Worm (Caenorhabditis elegans): Measurements from ENCODE around the gene clec-165.

The clec-165 gene

DNA sequence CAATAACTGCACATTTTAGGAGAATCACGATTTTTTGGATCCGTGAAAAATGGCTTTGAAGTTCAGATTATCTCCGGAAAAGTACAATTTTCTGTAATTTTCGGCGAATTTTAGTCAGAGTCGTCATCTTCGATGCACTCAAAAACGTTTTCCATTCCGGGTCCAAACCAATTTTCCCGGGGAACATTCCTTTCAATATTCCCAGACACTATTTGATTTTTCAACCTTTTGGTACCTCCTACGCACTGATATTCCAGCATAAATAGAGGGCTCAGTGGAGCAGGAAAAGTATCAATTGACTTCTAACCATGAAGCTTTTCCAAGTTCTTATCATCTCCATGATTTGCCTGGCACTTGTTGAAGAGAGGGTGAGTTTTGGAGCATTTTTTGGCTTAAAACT is 15.1 kb downstream of the clec-165 start, which contains the start of gene W09G12.6:
W09G12.6 (plus strand) TSS at position 301 of the 400 bp plus-strand sequence.
- no peak for TF ChIP-seq elt-1 (tag; optimal IDR thresholded peaks at IDR 0.05)
- TF ChIP-seq ZK546.5 (tag; optimal IDR thresholded peaks at IDR 0.05): no peak
- TF ChIP-seq nhr-10 (tag; optimal IDR thresholded peaks at IDR 0.05): no peak
- no peak for TF ChIP-seq ztf-4 (tag; optimal IDR thresholded peaks at IDR 0.05)
- TF ChIP-seq lsy-2 (tag; optimal IDR thresholded peaks at IDR 0.05): no peak
- no peak for TF ChIP-seq gmeb-1 (tag; optimal IDR thresholded peaks at IDR 0.05)
- no peak for TF ChIP-seq nhr-237 (tag; optimal IDR thresholded peaks at IDR 0.05)
- no peak for TF ChIP-seq nhr-25 (tag; optimal IDR thresholded peaks at IDR 0.05)
- no peak for TF ChIP-seq nhr-77 (tag; optimal IDR thresholded peaks at IDR 0.05)
- no peak for TF ChIP-seq mab-5 (tag; optimal IDR thresholded peaks at IDR 0.05)
- no peak for TF ChIP-seq R02D3.7 (tag; optimal IDR thresholded peaks at IDR 0.05)

DNA sequence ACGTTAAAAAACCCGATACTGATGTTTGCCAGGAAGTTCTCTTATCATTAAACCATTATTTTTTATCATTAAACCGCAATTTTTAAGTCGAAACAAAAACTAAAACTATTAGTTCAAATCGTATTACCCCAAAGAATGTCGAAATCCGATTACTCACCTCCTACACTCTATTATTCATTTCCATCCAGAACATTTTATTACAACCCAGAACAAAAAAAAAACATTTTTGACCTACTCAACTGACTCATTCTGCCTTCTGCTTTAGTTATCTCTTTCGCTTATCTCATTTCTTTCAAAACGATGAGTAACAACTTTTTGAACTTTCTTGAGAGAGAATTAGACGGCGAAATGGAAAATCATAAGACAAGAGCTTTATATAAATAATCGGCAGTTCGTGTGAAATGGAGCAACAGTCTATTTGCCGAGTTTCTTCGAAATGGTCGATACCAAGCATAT is 18.0 kb downstream of the clec-165 start, which contains the start of gene W09G12.7:
W09G12.7 (plus strand) TSS at position 406 of the 456 bp plus-strand sequence.
- TF ChIP-seq mbf-1 (tag; optimal IDR thresholded peaks at IDR 0.05) (no peak), R02D3.7 (tag; optimal IDR thresholded peaks at IDR 0.05) (no peak), fos-1 (tag; optimal IDR thresholded peaks at IDR 0.05) (peak; percentile 72), gmeb-1 (tag; optimal IDR thresholded peaks at IDR 0.05) (no peak), lin-13 (GFP tag; optimal IDR thresholded peaks at IDR 0.05) (no peak), ceh-16 (tag; optimal IDR thresholded peaks at IDR 0.05) (no peak)

DNA sequence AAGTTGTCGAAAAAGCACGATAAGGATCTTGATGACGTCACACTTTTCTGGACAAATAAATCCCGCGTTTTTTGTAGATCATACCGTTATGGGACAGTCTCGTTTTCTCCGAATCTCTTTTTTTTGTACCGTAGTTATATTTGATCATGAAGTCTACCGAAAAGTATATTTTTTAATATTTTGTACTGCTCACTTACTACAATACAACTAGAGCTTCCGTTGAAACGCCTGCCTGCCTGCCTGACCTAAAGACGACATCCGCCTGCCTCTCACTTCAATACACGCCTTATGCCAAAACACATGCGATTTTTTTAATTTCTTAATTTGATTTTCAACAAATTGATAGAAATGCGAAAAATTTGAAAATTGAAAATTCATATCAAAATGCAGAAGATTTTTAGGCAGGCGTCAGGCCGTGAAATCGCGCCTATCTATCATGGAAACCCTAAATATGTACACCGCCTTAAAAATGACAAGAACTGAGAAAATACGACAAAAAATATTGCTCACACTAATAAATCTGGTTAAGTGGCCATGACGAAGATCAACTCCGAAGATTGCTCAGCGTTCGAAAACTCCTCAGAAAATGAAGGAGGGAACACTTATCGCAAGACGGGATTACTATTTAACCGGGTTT is 21.0 kb downstream of the clec-165 start, which contains the start of gene W09G12.8:
W09G12.8 (plus strand) TSS at position 587 of the 637 bp plus-strand sequence.
- TF ChIP-seq snpc-4 (tag; optimal IDR thresholded peaks at IDR 0.05): no peak
- no peak for TF ChIP-seq dmd-4 (tag; optimal IDR thresholded peaks at IDR 0.05)
- TF ChIP-seq C34F6.9 (tag; optimal IDR thresholded peaks at IDR 0.05): no peak
- TF ChIP-seq crh-2 (tag; optimal IDR thresholded peaks at IDR 0.05): no peak
- TF ChIP-seq alr-1 (tag; optimal IDR thresholded peaks at IDR 0.05): no peak
- TF ChIP-seq mab-5 (tag; optimal IDR thresholded peaks at IDR 0.05): no peak
- TF ChIP-seq ztf-4 (tag; optimal IDR thresholded peaks at IDR 0.05): no peak
- no peak for TF ChIP-seq nhr-129 (tag; optimal IDR thresholded peaks at IDR 0.05)
- no peak for TF ChIP-seq egl-27 (tag; optimal IDR thresholded peaks at IDR 0.05)

DNA sequence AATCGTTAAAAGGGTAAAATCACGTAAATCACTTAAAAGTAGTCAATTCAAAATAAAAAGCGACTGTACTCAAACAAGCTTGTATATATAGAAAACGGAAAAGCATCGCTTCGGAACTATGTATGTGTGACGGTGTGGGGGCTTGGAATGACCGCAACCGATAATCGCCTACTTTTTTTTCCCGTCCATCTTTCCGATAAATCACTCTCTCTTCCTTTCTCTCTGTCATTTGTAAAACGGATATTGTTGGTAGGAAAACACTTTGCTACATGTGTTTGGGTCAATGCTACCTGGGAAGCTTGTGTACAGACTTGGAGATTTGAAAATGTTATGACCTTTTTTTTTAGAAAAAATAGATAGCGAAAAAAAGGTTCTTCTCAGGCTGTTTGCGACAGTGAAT is 21.9 kb downstream of the clec-165 start:
- TF ChIP-seq blmp-1 (tag; optimal IDR thresholded peaks at IDR 0.05; ENCODE audit: insufficient read depth): no peak
- no peak for TF ChIP-seq sma-3 (GFP tag; optimal IDR thresholded peaks at IDR 0.05)
- no peak for TF ChIP-seq crh-2 (tag; optimal IDR thresholded peaks at IDR 0.05)
- TF ChIP-seq nhr-12 (tag; optimal IDR thresholded peaks at IDR 0.05): no peak
- no peak for TF ChIP-seq nhr-23 (tag; optimal IDR thresholded peaks at IDR 0.05)
- no peak for TF ChIP-seq lin-13 (GFP tag; optimal IDR thresholded peaks at IDR 0.05)
- TF ChIP-seq lin-11 (tag; optimal IDR thresholded peaks at IDR 0.05): no peak
- TF ChIP-seq snpc-4 (tag; optimal IDR thresholded peaks at IDR 0.05): no peak
- TF ChIP-seq unc-39 (tag; optimal IDR thresholded peaks at IDR 0.05): no peak
- no peak for TF ChIP-seq R02D3.7 (tag; optimal IDR thresholded peaks at IDR 0.05)
- TF ChIP-seq lsy-2 (tag; optimal IDR thresholded peaks at IDR 0.05): no peak
- TF ChIP-seq elt-3 (tag; optimal IDR thresholded peaks at IDR 0.05): no peak
- TF ChIP-seq elt-1 (tag; optimal IDR thresholded peaks at IDR 0.05): no peak
- no peak for TF ChIP-seq mbf-1 (tag; optimal IDR thresholded peaks at IDR 0.05)
- no peak for TF ChIP-seq mab-5 (tag; optimal IDR thresholded peaks at IDR 0.05)

DNA sequence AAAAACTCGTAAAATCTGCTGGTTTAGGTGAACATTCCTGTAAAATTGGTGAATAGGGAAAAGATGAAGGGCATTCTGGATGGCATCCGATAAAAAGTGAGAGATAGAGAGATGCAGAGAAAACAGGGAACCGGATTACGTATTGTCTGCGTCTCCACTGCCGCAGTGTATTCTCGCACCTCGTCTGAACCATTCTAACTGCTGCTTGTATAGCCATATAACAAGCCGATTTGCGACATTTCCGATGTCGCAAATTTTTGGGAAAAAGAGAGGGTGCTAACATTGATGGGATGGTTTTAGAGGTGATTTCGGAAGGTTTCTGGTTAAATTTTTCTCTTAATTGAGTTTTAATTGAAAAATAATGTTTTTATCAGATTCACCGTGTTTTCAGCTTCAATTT is 25.5 kb downstream of the clec-165 start, which contains the start of gene W09G12.10:
W09G12.10 (minus strand) TSS at position 121 of the 400 bp plus-strand sequence.
- TF ChIP-seq mab-5 (tag; optimal IDR thresholded peaks at IDR 0.05) (no peak), peb-1 (tag; optimal IDR thresholded peaks at IDR 0.05) (peak; percentile 22), lin-11 (tag; optimal IDR thresholded peaks at IDR 0.05) (no peak), ceh-16 (tag; optimal IDR thresholded peaks at IDR 0.05) (no peak), lin-13 (GFP tag; optimal IDR thresholded peaks at IDR 0.05) (no peak), crh-2 (tag; optimal IDR thresholded peaks at IDR 0.05) (no peak), dmd-4 (tag; optimal IDR thresholded peaks at IDR 0.05) (no peak), R02D3.7 (tag; optimal IDR thresholded peaks at IDR 0.05) (no peak), nhr-25 (tag; optimal IDR thresholded peaks at IDR 0.05) (peak; percentile 5), nhr-10 (tag; optimal IDR thresholded peaks at IDR 0.05) (no peak), alr-1 (tag; optimal IDR thresholded peaks at IDR 0.05) (no peak), skn-1 (tag; optimal IDR thresholded peaks at IDR 0.05) (no peak), nhr-129 (tag; optimal IDR thresholded peaks at IDR 0.05) (no peak)
